Worm (Caenorhabditis elegans) whole organism, L4/young adult: ENCODE results near the gene ift-139.

Experiments
- W03F9.2 ChIP-seq: fragments of 150-350 bp; optimal IDR thresholded peaks from 2 replicates; lab custom pipeline; 2014; ENCODE audit warnings: missing biosample characterization, missing genetic modification characterization
- dao-5 ChIP-seq: sonication (generic microtip); optimal IDR thresholded peaks from 2 replicates; lab custom pipeline; 2016; ENCODE audit warnings: missing genotype, missing genetic modification characterization, moderate library complexity, missing compliant biosample characterization
- him-1 ChIP-seq: sonication (generic microtip); optimal IDR thresholded peaks from 2 replicates; lab custom pipeline; 2016; ENCODE audit warnings: missing genotype, missing genetic modification reagents, missing genetic modification characterization, missing compliant biosample characterization

DNA sequence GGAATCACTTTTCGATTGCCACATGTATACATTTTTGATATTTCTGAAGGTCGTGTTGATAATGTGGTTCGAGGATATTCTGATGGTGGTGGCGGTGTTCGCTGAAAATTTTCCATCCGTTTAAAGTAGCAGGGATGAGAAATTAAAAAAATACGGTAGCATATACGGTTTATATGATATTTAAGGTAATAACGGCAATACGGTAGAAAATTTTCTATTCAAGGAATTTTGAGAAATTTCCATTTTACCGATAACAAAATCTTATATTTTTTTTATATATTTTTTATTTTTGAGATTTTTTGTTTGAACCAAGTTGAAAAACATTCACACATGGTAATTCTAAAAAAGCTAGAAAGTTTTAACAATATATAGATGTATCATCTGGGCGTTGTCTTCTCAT is 8.8 kb downstream of the ift-139 start, which contains the start of gene ZK328.6:
- TF ChIP-seq him-1 (no peak), W03F9.2 (no peak), dao-5 (no peak)
